Worm (Caenorhabditis elegans) whole organism, young adult: ENCODE results near the gene srxa-1.
A peak's percentile ranks its signal among the peaks of the same experiment; 100 is the strongest.

ENCODE experiments used
- C06A6.2 ChIP-seq: fragments of 200-800 bp; sonication (Bioruptor generic); conservative IDR thresholded peaks from 2 replicates; pipeline ENCODE4 v1.3.6; 2022; ENCODE audit warnings: missing genetic modification characterization, missing compliant biosample characterization
- F10E7.11 ChIP-seq: sonication (generic microtip); optimal IDR thresholded peaks from 2 replicates; lab custom pipeline; 2017; ENCODE audit warnings: mild to moderate bottlenecking, missing genetic modification characterization, moderate library complexity, missing compliant biosample characterization
- F22D6.2 ChIP-seq: sonication (generic microtip); optimal IDR thresholded peaks from 2 replicates; lab custom pipeline; 2016; ENCODE audit warnings: mild to moderate bottlenecking, missing genetic modification characterization, missing compliant biosample characterization
- F57A8.1 ChIP-seq: fragments of 200-800 bp; sonication (Bioruptor generic); optimal IDR thresholded peaks from 2 replicates; lab custom pipeline; 2018; ENCODE audit warnings: mild to moderate bottlenecking, missing genetic modification characterization, moderate library complexity, missing compliant biosample characterization
- K12H6.12 ChIP-seq: fragments of 200-800 bp; sonication (Bioruptor generic); optimal IDR thresholded peaks from 2 replicates; lab custom pipeline; 2018; ENCODE audit warnings: mild to moderate bottlenecking, missing genetic modification characterization, missing compliant biosample characterization
- Y53F4B.3 ChIP-seq: fragments of 200-800 bp; sonication (Bioruptor generic); IDR thresholded peaks from 2 replicates; pipeline ENCODE4 v1.3.6; 2022; ENCODE audit warnings: missing genetic modification reagents, missing genetic modification characterization, missing compliant biosample characterization
- Y67H2A.10 ChIP-seq: fragments of 200-800 bp; sonication (Bioruptor generic); conservative IDR thresholded peaks from 2 replicates; pipeline ENCODE4 v1.3.6; 2022; ENCODE audit warnings: missing genetic modification reagents, missing genetic modification characterization, missing compliant biosample characterization
- Y79H2A.3 ChIP-seq: fragments of 200-800 bp; sonication (Bioruptor generic); conservative IDR thresholded peaks from 2 replicates; pipeline ENCODE4 v1.3.6; 2022; ENCODE audit warnings: missing genetic modification reagents, missing genetic modification characterization, missing compliant biosample characterization
- aptf-2 ChIP-seq: fragments of 200-800 bp; sonication (Bioruptor generic); conservative IDR thresholded peaks from 2 replicates; pipeline ENCODE4 v1.3.6; 2022; ENCODE audit warnings: missing genetic modification reagents, missing genetic modification characterization, missing compliant biosample characterization
- atf-7 ChIP-seq: sonication (generic microtip); optimal IDR thresholded peaks from 2 replicates; lab custom pipeline; 2017; ENCODE audit warnings: mild to moderate bottlenecking, missing genetic modification characterization, missing compliant biosample characterization
- athp-1 ChIP-seq: sonication (generic microtip); optimal IDR thresholded peaks from 2 replicates; lab custom pipeline; 2017; ENCODE audit warnings: mild to moderate bottlenecking, missing genetic modification characterization, missing compliant biosample characterization
- attf-3 ChIP-seq: fragments of 200-800 bp; sonication (Bioruptor generic); conservative IDR thresholded peaks from 2 replicates; pipeline ENCODE4 v1.3.6; 2022; ENCODE audit warnings: missing genetic modification reagents, missing genetic modification characterization, missing compliant biosample characterization
- attf-5 ChIP-seq: fragments of 200-800 bp; sonication (Bioruptor generic); optimal IDR thresholded peaks from 2 replicates; lab custom pipeline; 2018; ENCODE audit warnings: mild to moderate bottlenecking, missing genetic modification characterization, missing compliant biosample characterization
- cebp-1 ChIP-seq, 2 experiments: fragments of 200-800 bp in 1 of 2; sonication (Bioruptor generic) in 1 of 2; sonication (generic microtip) in 1 of 2; IDR thresholded peaks in 1 of 2; optimal IDR thresholded peaks in 1 of 2; 2 replicates each; pipeline versions ENCODE4 v1.3.6 to Lab custom; 2017 to 2022; ENCODE audit warnings: missing compliant biosample characterization in 2 of 2, missing genetic modification characterization in 2 of 2, mild to moderate bottlenecking in 1 of 2, missing genetic modification reagents in 1 of 2, moderate library complexity in 1 of 2
- ceh-58 ChIP-seq: fragments of 200-800 bp; sonication (Bioruptor generic); IDR thresholded peaks from 2 replicates; pipeline ENCODE4 v1.3.6; 2022; ENCODE audit warnings: missing genetic modification characterization, missing compliant biosample characterization
- ceh-79 ChIP-seq: sonication (generic microtip); optimal IDR thresholded peaks from 2 replicates; lab custom pipeline; 2017; ENCODE audit warnings: mild to moderate bottlenecking, missing genetic modification characterization, missing compliant biosample characterization
- dpff-1 ChIP-seq: sonication (generic microtip); optimal IDR thresholded peaks from 2 replicates; lab custom pipeline; 2017; ENCODE audit warnings: mild to moderate bottlenecking, missing genetic modification characterization, missing compliant biosample characterization
- efl-1 ChIP-seq: fragments of 150-350 bp; optimal IDR thresholded peaks from 2 replicates; lab custom pipeline; 2014; ENCODE audit warnings: missing biosample characterization, missing genetic modification reagents, missing genetic modification characterization
- egrh-3 ChIP-seq: fragments of 200-800 bp; sonication (Bioruptor generic); IDR thresholded peaks from 2 replicates; pipeline ENCODE4 v1.3.6; 2022; ENCODE audit warnings: missing genetic modification reagents, missing genetic modification characterization, missing compliant biosample characterization
- ekl-4 ChIP-seq: fragments of 200-800 bp; sonication (Bioruptor generic); IDR thresholded peaks from 2 replicates; pipeline ENCODE4 v1.3.6; 2022; ENCODE audit warnings: missing genetic modification reagents, missing genetic modification characterization, missing compliant biosample characterization
- let-526 ChIP-seq: fragments of 200-800 bp; sonication (Bioruptor generic); IDR thresholded peaks from 2 replicates; pipeline ENCODE4 v1.3.6; 2022; ENCODE audit warnings: missing genetic modification reagents, missing genetic modification characterization, missing compliant biosample characterization
- let-607 ChIP-seq, 2 experiments: fragments of 200-800 bp in 1 of 2; sonication (Bioruptor generic) in 1 of 2; sonication (generic microtip) in 1 of 2; optimal IDR thresholded peaks; 2 replicates each; lab custom pipeline; 2016 to 2018; ENCODE audit warnings: mild to moderate bottlenecking in 2 of 2, missing compliant biosample characterization in 2 of 2, missing genetic modification characterization in 2 of 2, moderate library complexity in 2 of 2, missing genotype in 1 of 2
- lin-26 ChIP-seq: fragments of 200-800 bp; sonication (Bioruptor generic); IDR thresholded peaks from 2 replicates; pipeline ENCODE4 v1.3.6; 2022; ENCODE audit warnings: missing genetic modification reagents, missing genetic modification characterization, missing compliant biosample characterization
- lin-40 ChIP-seq: sonication (generic microtip); optimal IDR thresholded peaks from 2 replicates; lab custom pipeline; 2016; ENCODE audit warnings: missing genetic modification characterization, mild to moderate bottlenecking, missing compliant biosample characterization, missing genotype, missing genetic modification reagents
- lir-1 ChIP-seq: fragments of 200-800 bp; sonication (Bioruptor generic); conservative IDR thresholded peaks from 2 replicates; pipeline ENCODE4 v1.3.6; 2022; ENCODE audit warnings: missing genetic modification reagents, missing genetic modification characterization, missing compliant biosample characterization
- lsy-27 ChIP-seq: sonication (generic microtip); optimal IDR thresholded peaks from 2 replicates; lab custom pipeline; 2017; ENCODE audit warnings: missing genetic modification characterization, mild to moderate bottlenecking, missing compliant biosample characterization, antibody characterized with exemption, missing genotype, borderline replicate concordance; ENCODE audit not compliant: insufficient read depth
- madf-10 ChIP-seq: sonication (generic microtip); optimal IDR thresholded peaks from 2 replicates; lab custom pipeline; 2016; ENCODE audit warnings: mild to moderate bottlenecking, missing genetic modification characterization, missing compliant biosample characterization
- madf-3 ChIP-seq: fragments of 200-800 bp; sonication (Bioruptor generic); IDR thresholded peaks from 2 replicates; pipeline ENCODE4 v1.3.6; 2022; ENCODE audit warnings: missing genetic modification reagents, missing genetic modification characterization, missing compliant biosample characterization
- madf-8 ChIP-seq: fragments of 200-800 bp; sonication (Bioruptor generic); conservative IDR thresholded peaks from 2 replicates; pipeline ENCODE4 v1.3.6; 2022; ENCODE audit warnings: missing genetic modification reagents, missing genetic modification characterization, missing compliant biosample characterization
- mcd-1 ChIP-seq: fragments of 200-800 bp; sonication (Bioruptor generic); IDR thresholded peaks from 2 replicates; pipeline ENCODE4 v1.3.6; 2022; ENCODE audit warnings: missing genetic modification reagents, missing genetic modification characterization, missing compliant biosample characterization
- mes-4 ChIP-seq: sonication (generic microtip); optimal IDR thresholded peaks from 2 replicates; lab custom pipeline; 2016; ENCODE audit warnings: missing genotype, missing genetic modification characterization, missing compliant biosample characterization
- mxl-1 ChIP-seq: sonication (generic microtip); optimal IDR thresholded peaks from 2 replicates; lab custom pipeline; 2016; ENCODE audit warnings: missing genetic modification characterization, missing compliant biosample characterization
- nfya-1 ChIP-seq: sonication (generic microtip); optimal IDR thresholded peaks from 2 replicates; lab custom pipeline; 2017; ENCODE audit warnings: antibody characterized with exemption, missing compliant biosample characterization, missing genetic modification characterization, borderline replicate concordance; ENCODE audit not compliant: insufficient read depth
- nfya-2 ChIP-seq: fragments of 200-800 bp; sonication (Bioruptor generic); IDR thresholded peaks from 2 replicates; pipeline ENCODE4 v1.3.6; 2022; ENCODE audit warnings: missing genetic modification reagents, missing genetic modification characterization, missing compliant biosample characterization
- nhr-179 ChIP-seq: sonication (generic microtip); optimal IDR thresholded peaks from 2 replicates; lab custom pipeline; 2016; ENCODE audit warnings: mild to moderate bottlenecking, missing genetic modification characterization, missing compliant biosample characterization
- pbrm-1 ChIP-seq: fragments of 200-800 bp; sonication (Bioruptor generic); IDR thresholded peaks from 2 replicates; pipeline ENCODE4 v1.3.6; 2022; ENCODE audit warnings: missing genetic modification reagents, missing genetic modification characterization, missing compliant biosample characterization
- pha-4 ChIP-seq: fragments of 150-350 bp; sonication (generic microtip); optimal IDR thresholded peaks from 2 replicates; lab custom pipeline; 2014; ENCODE audit warnings: missing biosample characterization, missing genetic modification reagents, missing genetic modification characterization
- repo-1 ChIP-seq: sonication (generic microtip); optimal IDR thresholded peaks from 2 replicates; lab custom pipeline; 2017; ENCODE audit warnings: mild to moderate bottlenecking, missing genetic modification characterization, missing compliant biosample characterization
- sdz-38 ChIP-seq: sonication (generic microtip); optimal IDR thresholded peaks from 2 replicates; lab custom pipeline; 2016; ENCODE audit warnings: missing genotype, missing genetic modification characterization, missing compliant biosample characterization
- snpc-1.3 ChIP-seq: sonication (generic microtip); optimal IDR thresholded peaks from 2 replicates; lab custom pipeline; 2017; ENCODE audit warnings: missing genetic modification characterization, mild to moderate bottlenecking, missing compliant biosample characterization, antibody characterized with exemption, moderate library complexity, missing genotype, missing genetic modification reagents; ENCODE audit not compliant: insufficient read depth
- somi-1 ChIP-seq: fragments of 200-800 bp; sonication (Bioruptor generic); optimal IDR thresholded peaks from 2 replicates; lab custom pipeline; 2018; ENCODE audit warnings: mild to moderate bottlenecking, missing genetic modification characterization, missing compliant biosample characterization
- tbp1 ChIP-seq: fragments of 200-800 bp; sonication (Bioruptor generic); optimal IDR thresholded peaks from 2 replicates; lab custom pipeline; 2018; ENCODE audit warnings: mild to moderate bottlenecking, missing genetic modification characterization, missing compliant biosample characterization
- tlf-1 ChIP-seq: fragments of 200-800 bp; sonication (Bioruptor generic); optimal IDR thresholded peaks from 2 replicates; lab custom pipeline; 2018; ENCODE audit warnings: mild to moderate bottlenecking, missing genetic modification characterization, missing compliant biosample characterization
- unc-62 ChIP-seq: fragments of 150-350 bp; optimal IDR thresholded peaks from 2 replicates; lab custom pipeline; 2014; ENCODE audit warnings: missing biosample characterization, missing genetic modification reagents, missing genetic modification characterization
- zfh-2 ChIP-seq: fragments of 200-800 bp; sonication (Bioruptor generic); conservative IDR thresholded peaks from 2 replicates; pipeline ENCODE4 v1.3.6; 2022; ENCODE audit warnings: missing genetic modification reagents, missing genetic modification characterization, missing compliant biosample characterization
- ztf-18 ChIP-seq: sonication (generic microtip); optimal IDR thresholded peaks from 2 replicates; lab custom pipeline; 2016; ENCODE audit warnings: missing genotype, mild to moderate bottlenecking, missing genetic modification characterization, missing compliant biosample characterization
- ztf-22 ChIP-seq: fragments of 200-800 bp; sonication (Bioruptor generic); optimal IDR thresholded peaks from 2 replicates; lab custom pipeline; 2018; ENCODE audit warnings: mild to moderate bottlenecking, missing genetic modification characterization, moderate library complexity, missing compliant biosample characterization
- ztf-26 ChIP-seq: sonication (generic microtip); optimal IDR thresholded peaks from 2 replicates; lab custom pipeline; 2017; ENCODE audit warnings: missing genetic modification characterization, missing compliant biosample characterization

Gene srxa-1

DNA sequence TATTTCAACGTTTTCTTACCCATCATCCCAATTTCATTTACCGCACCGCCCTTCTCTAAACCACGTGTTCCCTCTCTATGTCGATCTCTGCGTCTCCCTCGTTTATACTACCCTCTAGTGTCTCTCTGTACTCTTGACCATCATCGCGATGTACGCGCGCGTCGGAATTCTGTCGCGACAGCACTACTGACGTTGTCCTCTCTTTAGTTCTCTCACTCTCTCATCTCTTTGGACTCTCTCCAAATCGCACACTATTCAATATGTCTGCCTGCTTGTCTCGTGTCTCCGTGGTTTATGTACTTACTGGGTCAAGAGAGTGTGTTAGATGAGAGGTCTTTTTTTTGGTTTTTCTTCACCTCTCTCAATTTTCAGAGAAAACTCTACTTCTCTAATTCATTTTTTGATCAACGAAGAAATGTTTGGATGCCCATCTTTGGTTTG lies 46.4 kb downstream of the srxa-1 start (continued):
- TF ChIP-seq C06A6.2 (GFP tag; lab: Robert Waterston, UW) (peak; percentile 88), lin-26 (GFP tag; lab: Robert Waterston, UW) (peak; percentile 75; the same call in 1 of the 2 replicates), zfh-2 (GFP tag; lab: Robert Waterston, UW) (no peak; the same call in 1 of the 2 replicates), ekl-4 (peak; percentile 82), mxl-1 (no peak), cebp-1 (GFP tag; IDR thresholded peaks at IDR 0.05; lab: Robert Waterston, UW) (0 out of 2 replicates have a peak, but pooled peaks have one; percentile 26), cebp-1 (tag; optimal IDR thresholded peaks at IDR 0.05; lab: Kevin White, UChicago) (peak; percentile 92), nfya-1 (tag; lab: Kevin White, UChicago) (no peak), Y53F4B.3 (no peak), K12H6.12 (tag; lab: Kevin White, UChicago) (peak; percentile 96), egrh-3 (GFP tag; lab: Robert Waterston, UW) (peak; percentile 50; the same call in 1 of the 2 replicates), attf-5 (GFP tag; lab: Kevin White, UChicago) (peak; percentile 78), pbrm-1 (GFP tag; lab: Robert Waterston, UW) (peak; percentile 92), Y67H2A.10 (peak; percentile 37; the same call in 1 of the 2 replicates), Y79H2A.3 (GFP tag; lab: Robert Waterston, UW) (no peak), ztf-26 (peak; percentile 84), lin-40 (tag; lab: Kevin White, UChicago) (peak; percentile 96), dpff-1 (no peak), madf-3 (GFP tag; lab: Robert Waterston, UW) (no peak), F57A8.1 (GFP tag; lab: Kevin White, UChicago) (no peak), ztf-22 (GFP tag; lab: Kevin White, UChicago) (peak; percentile 51), lir-1 (GFP tag; lab: Robert Waterston, UW) (peak; percentile 85), mcd-1 (GFP tag; lab: Robert Waterston, UW) (peak; percentile 78), tbp1 (GFP tag; lab: Kevin White, UChicago) (peak; percentile 69), ceh-79 (tag; lab: Kevin White, UChicago) (no peak), tlf-1 (GFP tag; lab: Kevin White, UChicago) (peak; percentile 79), madf-8 (GFP tag; lab: Robert Waterston, UW) (no peak), efl-1 (GFP tag; lab: Kevin White, UChicago) (no peak), atf-7 (tag; lab: Kevin White, UChicago) (peak; percentile 91), pha-4 (tag; lab: Kevin White, UChicago) (no peak), let-607 (tag; optimal IDR thresholded peaks at IDR 0.05; lab: Kevin White, UChicago) (peak; percentile 85 to 91), F22D6.2 (tag; lab: Kevin White, UChicago) (peak; percentile 53), ztf-18 (tag; lab: Kevin White, UChicago) (peak; percentile 53), repo-1 (tag; lab: Kevin White, UChicago) (peak; percentile 60), athp-1 (tag; lab: Kevin White, UChicago) (peak; percentile 3), sdz-38 (no peak), ceh-58 (no peak), lsy-27 (tag; lab: Kevin White, UChicago) (no peak), F10E7.11 (tag; lab: Kevin White, UChicago) (no peak), somi-1 (GFP tag; lab: Kevin White, UChicago) (peak; percentile 93), unc-62 (GFP tag; lab: Kevin White, UChicago) (no peak), nhr-179 (tag; lab: Kevin White, UChicago) (no peak), let-526 (GFP tag; lab: Robert Waterston, UW) (peak; percentile 87), aptf-2 (0 out of 2 replicates have a peak, but pooled peaks have one; percentile 40), mes-4 (tag; lab: Kevin White, UChicago) (no peak), attf-3 (GFP tag; lab: Robert Waterston, UW) (no peak), snpc-1.3 (tag; lab: Kevin White, UChicago) (peak; percentile 48), madf-10 (peak; percentile 100), nfya-2 (GFP tag; lab: Robert Waterston, UW) (no peak)
